Worm (Caenorhabditis elegans): ENCODE measurements around the gene nse-4.

DNA sequence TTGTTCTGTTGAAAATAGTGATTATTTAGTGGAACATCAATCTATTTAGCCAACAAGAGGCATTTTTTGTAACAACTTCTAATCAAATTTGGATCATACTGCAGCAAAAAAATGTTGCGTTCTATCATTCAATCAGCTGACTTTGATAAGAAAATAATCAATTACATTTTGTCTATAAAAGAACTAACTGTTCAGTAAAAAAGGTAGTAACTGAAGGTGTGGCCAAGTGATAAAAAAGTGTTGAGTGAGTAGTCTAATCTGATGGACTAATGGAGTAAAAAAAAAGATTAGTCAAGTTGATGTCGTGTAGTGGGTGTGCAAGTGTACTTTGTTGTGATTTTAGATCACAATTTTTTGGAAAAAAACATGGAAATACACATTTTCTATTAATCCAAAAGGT is 11.7 kb downstream of the nse-4 start:
- TF ChIP-seq W03F9.2 (tag; optimal IDR thresholded peaks at IDR 0.05): no peak
- no peak for TF ChIP-seq dao-5 (tag; optimal IDR thresholded peaks at IDR 0.05)

All from whole organism, L4/young adult.